Fruit fly (Drosophila melanogaster): Measurements from ENCODE around the gene Oseg5.

The Oseg5 gene

DNA sequence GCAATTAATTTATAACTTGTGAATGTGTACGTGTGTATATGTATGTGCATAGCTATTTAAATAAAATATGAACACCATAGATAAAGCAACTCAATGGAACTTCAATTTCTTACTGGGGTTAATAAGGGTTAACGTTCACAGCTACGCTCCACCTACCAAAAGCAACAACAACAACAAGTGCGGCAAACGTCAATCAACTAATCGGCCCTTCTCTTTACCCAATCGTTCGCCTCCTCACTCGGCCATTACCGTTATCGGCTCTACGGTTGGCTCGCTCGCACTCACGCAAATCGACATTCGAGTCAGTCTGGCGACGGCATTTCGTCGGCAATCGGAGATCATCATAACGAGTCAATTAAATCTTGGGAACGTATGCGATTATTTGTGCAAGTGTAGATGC lies 52.6 kb downstream of the Oseg5 start:
- no peak for TF ChIP-seq Clk (GFP tag; optimal IDR thresholded peaks at IDR 0.05)
- no peak for TF ChIP-seq CG5204 (GFP tag; optimal IDR thresholded peaks at IDR 0.05)
- TF ChIP-seq CG7101 (tag; optimal IDR thresholded peaks at IDR 0.05): no peak
- peak; percentile 28 for TF ChIP-seq pad (GFP tag; optimal IDR thresholded peaks at IDR 0.05)
- no peak for TF ChIP-seq Mnt (GFP tag; optimal IDR thresholded peaks at IDR 0.05)
- TF ChIP-seq CG1620 (GFP tag; optimal IDR thresholded peaks at IDR 0.05): no peak
- TF ChIP-seq bab1 (GFP tag; optimal IDR thresholded peaks at IDR 0.05): no peak
- TF ChIP-seq CG12768 (GFP tag; optimal IDR thresholded peaks at IDR 0.05): no peak
- TF ChIP-seq tj (GFP tag; optimal IDR thresholded peaks at IDR 0.05): no peak
- no peak for TF ChIP-seq kay (GFP tag; ENCODE audit: borderline replicate concordance)
- no peak for TF ChIP-seq CG11617 (GFP tag; optimal IDR thresholded peaks at IDR 0.05)
- TF ChIP-seq Hr96 (GFP tag; optimal IDR thresholded peaks at IDR 0.05): no peak
- no peak for TF ChIP-seq cic (GFP tag; optimal IDR thresholded peaks at IDR 0.05)
- no peak for TF ChIP-seq cnc (optimal IDR thresholded peaks at IDR 0.05)
- TF ChIP-seq CG33017 (tag; optimal IDR thresholded peaks at IDR 0.05): no peak
- TF ChIP-seq ovo (GFP tag; optimal IDR thresholded peaks at IDR 0.05): peak; percentile 86
- TF ChIP-seq toe (GFP tag; optimal IDR thresholded peaks at IDR 0.05): peak; percentile 34
- TF ChIP-seq CG14711 (tag; optimal IDR thresholded peaks at IDR 0.05): no peak
